Worm (Caenorhabditis elegans): ENCODE measurements around the gene F57B1.6.

ce11 chrV:13184137-13184536 is 25.3 kb upstream of the F57B1.6 start, which contains the start of gene T09E8.4:
- TF ChIP-seq lin-11 (tag; optimal IDR thresholded peaks at IDR 0.05) (no peak), alr-1 (tag; optimal IDR thresholded peaks at IDR 0.05) (no peak), nhr-25 (tag; optimal IDR thresholded peaks at IDR 0.05) (no peak), lin-39 (tag; optimal IDR thresholded peaks at IDR 0.05) (no peak), ztf-11 (tag; optimal IDR thresholded peaks at IDR 0.05) (no peak), ZK546.5 (tag; optimal IDR thresholded peaks at IDR 0.05) (no peak), unc-62 (GFP tag; optimal IDR thresholded peaks at IDR 0.05) (no peak), snpc-4 (tag; optimal IDR thresholded peaks at IDR 0.05) (no peak), ama-1 (optimal IDR thresholded peaks at IDR 0.05) (no peak)

Measured in whole organism, L2 larva.